Worm (Caenorhabditis elegans): ENCODE results near the gene vit-3.

- TF ChIP-seq snpc-4 (tag; optimal IDR thresholded peaks at IDR 0.05): no peak
- TF ChIP-seq sox-4 (tag; optimal IDR thresholded peaks at IDR 0.05): no peak
- TF ChIP-seq lsy-2 (tag; optimal IDR thresholded peaks at IDR 0.05): no peak
- TF ChIP-seq skn-1 (tag; optimal IDR thresholded peaks at IDR 0.05): no peak
These were observed 38.8 kb upstream of the vit-3 start, which contains the start of gene C18B2.5 for ce11 chrX:3611042-3611623.

Measured in whole organism, L1 larva.